Fruit fly (Drosophila melanogaster) whole organism, adult: ENCODE measurements around the gene lsn.

Experiments
- CG11617 ChIP-seq: fragments of 200-800 bp; sonication (Bioruptor generic); optimal IDR thresholded peaks from 2 replicates; lab custom pipeline; 2017; ENCODE audit warnings: mild to moderate bottlenecking, missing biosample characterization, missing genetic modification reagents, missing genetic modification characterization
- CG12768 ChIP-seq: fragments of 200-800 bp; sonication (Bioruptor generic); optimal IDR thresholded peaks from 2 replicates; lab custom pipeline; 2017; ENCODE audit warnings: missing biosample characterization, missing genetic modification characterization, mild to moderate bottlenecking, moderate library complexity, missing genetic modification reagents
- CG14711 ChIP-seq: fragments of 200-800 bp; sonication (Bioruptor generic); optimal IDR thresholded peaks from 2 replicates; lab custom pipeline; 2018; ENCODE audit warnings: missing biosample characterization, mild to moderate bottlenecking, missing genetic modification characterization, moderate library complexity
- CG1620 ChIP-seq: fragments of 200-800 bp; sonication (Bioruptor generic); optimal IDR thresholded peaks from 2 replicates; lab custom pipeline; 2016; ENCODE audit warnings: missing biosample characterization, missing genetic modification characterization
- CG33017 ChIP-seq: fragments of 200-800 bp; sonication (Bioruptor generic); optimal IDR thresholded peaks from 2 replicates; lab custom pipeline; 2018; ENCODE audit warnings: missing biosample characterization, mild to moderate bottlenecking, missing genetic modification characterization, moderate library complexity
- CG5204 ChIP-seq: fragments of 200-800 bp; sonication (Bioruptor generic); optimal IDR thresholded peaks from 2 replicates; lab custom pipeline; 2016; ENCODE audit warnings: missing biosample characterization, missing genetic modification characterization
- CG7045 ChIP-seq: fragments of 200-800 bp; sonication (Bioruptor generic); optimal IDR thresholded peaks from 2 replicates; lab custom pipeline; 2017; ENCODE audit warnings: missing biosample characterization, mild to moderate bottlenecking, missing genetic modification characterization
- CG7101 ChIP-seq: fragments of 200-800 bp; sonication (Bioruptor generic); optimal IDR thresholded peaks from 2 replicates; lab custom pipeline; 2018; ENCODE audit warnings: missing biosample characterization, mild to moderate bottlenecking, missing genetic modification characterization, moderate library complexity
- Clk ChIP-seq: fragments of 200-800 bp; sonication (Bioruptor generic); optimal IDR thresholded peaks from 2 replicates; lab custom pipeline; 2017; ENCODE audit warnings: missing biosample characterization, missing genetic modification characterization
- Crg-1 ChIP-seq: fragments of 200-800 bp; sonication (Bioruptor generic); optimal IDR thresholded peaks from 2 replicates; lab custom pipeline; 2016; ENCODE audit warnings: missing biosample characterization, missing genetic modification characterization
- Hr96 ChIP-seq: fragments of 200-800 bp; sonication (Bioruptor generic); optimal IDR thresholded peaks from 2 replicates; lab custom pipeline; 2016; ENCODE audit warnings: missing biosample characterization, missing genetic modification characterization
- Mnt ChIP-seq: fragments of 200-800 bp; sonication (Bioruptor generic); optimal IDR thresholded peaks from 2 replicates; lab custom pipeline; 2016; ENCODE audit warnings: missing biosample characterization, mild to moderate bottlenecking, missing genetic modification characterization
- bab1 ChIP-seq: fragments of 200-800 bp; sonication (Bioruptor generic); optimal IDR thresholded peaks from 3 replicates; lab custom pipeline; 2019; ENCODE audit warnings: missing biosample characterization, mild to moderate bottlenecking, missing genetic modification characterization, moderate library complexity
- cic ChIP-seq: fragments of 200-800 bp; sonication (Bioruptor generic); optimal IDR thresholded peaks from 2 replicates; lab custom pipeline; 2017; ENCODE audit warnings: missing biosample characterization, mild to moderate bottlenecking, missing genetic modification characterization, moderate library complexity
- cnc ChIP-seq, 2 experiments: fragments of >200 bp; optimal IDR thresholded peaks; 2 replicates each; lab custom pipeline; 2017
- kay ChIP-seq: fragments of 200-800 bp; sonication (Bioruptor generic); peaks from one replicate; lab custom pipeline; 2016; ENCODE audit warnings: missing biosample characterization, missing genetic modification characterization, borderline replicate concordance
- ovo ChIP-seq: fragments of 200-800 bp; sonication (Bioruptor generic); optimal IDR thresholded peaks from 2 replicates; lab custom pipeline; 2016; ENCODE audit warnings: missing biosample characterization, missing genetic modification characterization
- pad ChIP-seq: fragments of 200-800 bp; sonication (Bioruptor generic); optimal IDR thresholded peaks from 3 replicates; lab custom pipeline; 2017; ENCODE audit warnings: missing biosample characterization, missing genetic modification characterization, mild to moderate bottlenecking, moderate library complexity, missing genetic modification reagents
- tj ChIP-seq: fragments of 200-800 bp; sonication (Bioruptor generic); optimal IDR thresholded peaks from 3 replicates; lab custom pipeline; 2017; ENCODE audit warnings: missing biosample characterization, mild to moderate bottlenecking, missing genetic modification characterization, moderate library complexity
- toe ChIP-seq: fragments of 200-800 bp; sonication (Bioruptor generic); optimal IDR thresholded peaks from 2 replicates; lab custom pipeline; 2016; ENCODE audit warnings: missing biosample characterization, missing genetic modification characterization

The lsn gene

dm6 chr3R:21843665-21844064 lies 21.3 kb upstream of the lsn start, which contains the start of gene Gr93b:
Gr93b (minus strand) TSS chr3R:21843765.
- TF ChIP-seq CG33017 (no peak), CG1620 (GFP tag; lab: Kevin White, UChicago) (no peak), CG7101 (tag; lab: Kevin White, UChicago) (no peak), CG11617 (GFP tag; lab: Kevin White, UChicago) (no peak), bab1 (GFP tag; lab: Kevin White, UChicago) (no peak), pad (GFP tag; lab: Kevin White, UChicago) (no peak), Clk (no peak), CG5204 (GFP tag; lab: Kevin White, UChicago) (no peak), cic (GFP tag; lab: Kevin White, UChicago) (no peak), tj (GFP tag; lab: Kevin White, UChicago) (no peak), cnc (optimal IDR thresholded peaks at IDR 0.05; lab: Kevin White, UChicago) (no peak), Crg-1 (no peak)

dm6 chr3R:21845165-21845564 lies 19.8 kb upstream of the lsn start, which contains the start of gene Gr93c:
Gr93c (minus strand) TSS chr3R:21845265.
- TF ChIP-seq Hr96 (GFP tag; lab: Kevin White, UChicago) (no peak), CG7101 (tag; lab: Kevin White, UChicago) (no peak)

- TF ChIP-seq pad (GFP tag; lab: Kevin White, UChicago) (no peak), ovo (GFP tag; lab: Kevin White, UChicago) (no peak), Clk (no peak), CG7101 (tag; lab: Kevin White, UChicago) (no peak), CG5204 (GFP tag; lab: Kevin White, UChicago) (no peak)
Measured at dm6 chr3R:21846559-21846958, 18.4 kb upstream of the lsn start, which contains the start of gene Gr93d. Gr93d (minus strand) TSS chr3R:21846659.

- TF ChIP-seq CG7101 (tag; lab: Kevin White, UChicago) (no peak), Clk (no peak), bab1 (GFP tag; lab: Kevin White, UChicago) (no peak), CG7045 (GFP tag; lab: Kevin White, UChicago) (no peak), tj (GFP tag; lab: Kevin White, UChicago) (no peak), Mnt (GFP tag; lab: Kevin White, UChicago) (no peak), ovo (GFP tag; lab: Kevin White, UChicago) (no peak)
Measured at dm6 chr3R:21847438-21847837, 17.5 kb upstream of the lsn start.

- TF ChIP-seq ovo (GFP tag; lab: Kevin White, UChicago) (no peak), CG7045 (GFP tag; lab: Kevin White, UChicago) (no peak), cic (GFP tag; lab: Kevin White, UChicago) (no peak), bab1 (GFP tag; lab: Kevin White, UChicago) (no peak), toe (no peak), pad (GFP tag; lab: Kevin White, UChicago) (no peak), Clk (no peak), CG33017 (no peak), CG7101 (tag; lab: Kevin White, UChicago) (no peak), cnc (optimal IDR thresholded peaks at IDR 0.05; lab: Kevin White, UChicago) (no peak), tj (GFP tag; lab: Kevin White, UChicago) (no peak), CG11617 (GFP tag; lab: Kevin White, UChicago) (no peak), kay (GFP tag; lab: Kevin White, UChicago) (no peak), Crg-1 (no peak), CG12768 (GFP tag; lab: Kevin White, UChicago) (no peak), CG14711 (tag; lab: Kevin White, UChicago) (no peak), CG1620 (GFP tag; lab: Kevin White, UChicago) (no peak), Hr96 (GFP tag; lab: Kevin White, UChicago) (no peak), CG5204 (GFP tag; lab: Kevin White, UChicago) (no peak), Mnt (GFP tag; lab: Kevin White, UChicago) (no peak)
Measured at dm6 chr3R:21848271-21848670, 16.7 kb upstream of the lsn start.

dm6 chr3R:21848987-21849442 lies 16.0 kb upstream of the lsn start:
- peak; percentile 95 for TF ChIP-seq CG7045 (GFP tag; lab: Kevin White, UChicago)
- peak; percentile 76 for TF ChIP-seq tj (GFP tag; lab: Kevin White, UChicago)
- TF ChIP-seq bab1 (GFP tag; lab: Kevin White, UChicago), result peak; percentile 96
- peak; percentile 58 for TF ChIP-seq Mnt (GFP tag; lab: Kevin White, UChicago)
- peak; percentile 89 for TF ChIP-seq CG12768 (GFP tag; lab: Kevin White, UChicago)
- peak; percentile 84 for TF ChIP-seq CG7101 (tag; lab: Kevin White, UChicago)
- no peak for TF ChIP-seq cnc (optimal IDR thresholded peaks at IDR 0.05; lab: Kevin White, UChicago)
- TF ChIP-seq Hr96 (GFP tag; lab: Kevin White, UChicago), result peak; percentile 92
- TF ChIP-seq Clk, result peak; percentile 82
- TF ChIP-seq CG5204 (GFP tag; lab: Kevin White, UChicago), result peak; percentile 91
- TF ChIP-seq pad (GFP tag; lab: Kevin White, UChicago), result peak; percentile 86
- peak; percentile 95 for TF ChIP-seq CG11617 (GFP tag; lab: Kevin White, UChicago)
- peak; percentile 21 for TF ChIP-seq ovo (GFP tag; lab: Kevin White, UChicago)
- peak; percentile 45 for TF ChIP-seq cic (GFP tag; lab: Kevin White, UChicago)
- TF ChIP-seq Crg-1, result peak; percentile 77
- TF ChIP-seq CG1620 (GFP tag; lab: Kevin White, UChicago), result peak; percentile 77
- peak; percentile 91 for TF ChIP-seq CG33017
- peak; percentile 95 for TF ChIP-seq toe
- TF ChIP-seq kay (GFP tag; lab: Kevin White, UChicago), result peak; percentile 91
- TF ChIP-seq CG14711 (tag; lab: Kevin White, UChicago), result peak; percentile 72
